Worm (Caenorhabditis elegans) whole organism, L1 larva: ENCODE data around the gene W05H9.4.

Source experiments
- fkh-4 ChIP-seq: sonication (generic microtip); optimal IDR thresholded peaks from 2 replicates; lab custom pipeline; 2016; ENCODE audit warnings: missing compliant biosample characterization, missing genetic modification characterization, borderline replicate concordance
- lin-39 ChIP-seq: fragments of 150-350 bp; optimal IDR thresholded peaks from 2 replicates; lab custom pipeline; 2014; ENCODE audit warnings: missing biosample characterization, missing genetic modification reagents, missing genetic modification characterization
- mep-1 ChIP-seq: fragments of 150-350 bp; optimal IDR thresholded peaks from 2 replicates; lab custom pipeline; 2014; ENCODE audit warnings: missing biosample characterization, missing genetic modification characterization
- nhr-11 ChIP-seq: fragments of 150-350 bp; optimal IDR thresholded peaks from 2 replicates; lab custom pipeline; 2014; ENCODE audit warnings: missing biosample characterization, missing genetic modification characterization
- nhr-237 ChIP-seq: fragments of 150-350 bp; optimal IDR thresholded peaks from 2 replicates; lab custom pipeline; 2014; ENCODE audit warnings: missing biosample characterization, missing genetic modification characterization
- nhr-28 ChIP-seq: fragments of 150-350 bp; optimal IDR thresholded peaks from 2 replicates; lab custom pipeline; 2014; ENCODE audit warnings: missing biosample characterization, missing genetic modification characterization
- pqm-1 ChIP-seq: sonication (generic microtip); optimal IDR thresholded peaks from 3 replicates; lab custom pipeline; 2017; ENCODE audit warnings: missing biosample characterization, missing genetic modification characterization
- sox-4 ChIP-seq: sonication (generic microtip); optimal IDR thresholded peaks from 2 replicates; lab custom pipeline; 2016; ENCODE audit warnings: missing genetic modification characterization, missing compliant biosample characterization

DNA sequence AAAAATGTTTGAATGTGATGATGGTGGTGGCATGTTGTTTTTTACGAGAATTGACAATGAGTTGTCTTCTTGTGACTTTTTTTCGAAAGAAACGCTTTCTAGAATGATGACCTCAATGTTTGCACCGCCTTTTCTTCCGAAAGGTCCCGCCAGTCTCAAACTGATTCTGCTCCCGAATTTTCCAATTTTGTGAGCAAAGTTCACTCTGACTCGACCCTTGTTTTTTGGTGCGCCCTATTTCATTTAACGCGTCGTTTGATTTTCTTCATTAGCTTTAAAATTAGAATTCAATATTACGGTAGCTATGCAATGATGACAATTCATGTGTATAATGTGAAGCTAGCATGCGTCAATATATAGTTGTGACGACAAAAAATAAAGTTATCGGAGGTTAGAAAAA lies 32.8 kb upstream of the W05H9.4 start, which contains the start of gene lite-1:
- TF ChIP-seq sox-4 (tag; lab: Kevin White, UChicago) (no peak), nhr-28 (tag; lab: Kevin White, UChicago) (no peak), lin-39 (no peak), nhr-237 (tag; lab: Kevin White, UChicago) (no peak), pqm-1 (no peak), fkh-4 (tag; lab: Kevin White, UChicago) (no peak), mep-1 (tag; lab: Kevin White, UChicago) (no peak), nhr-11 (tag; lab: Kevin White, UChicago) (no peak)
